Worm (Caenorhabditis elegans) whole organism, late embryonic: ENCODE data around the gene C08F11.17.

Source experiments
- C08G9.2 ChIP-seq: sonication (generic microtip); optimal IDR thresholded peaks from 2 replicates; lab custom pipeline; 2016; ENCODE audit warnings: mild to moderate bottlenecking, missing genetic modification characterization, moderate library complexity, missing compliant biosample characterization
- K09A11.1 ChIP-seq: sonication (generic microtip); optimal IDR thresholded peaks from 2 replicates; lab custom pipeline; 2017; ENCODE audit warnings: antibody characterized with exemption, mild to moderate bottlenecking, missing genetic modification characterization, missing compliant biosample characterization; ENCODE audit not compliant: insufficient read depth
- Y22D7AL.16 ChIP-seq: sonication (generic microtip); optimal IDR thresholded peaks from 2 replicates; lab custom pipeline; 2016; ENCODE audit warnings: missing genetic modification characterization, missing compliant biosample characterization
- ceh-14 ChIP-seq: sonication (generic microtip); optimal IDR thresholded peaks from 2 replicates; lab custom pipeline; 2016; ENCODE audit warnings: missing genotype, missing genetic modification characterization, missing compliant biosample characterization
- ceh-22 ChIP-seq: sonication (generic microtip); optimal IDR thresholded peaks from 2 replicates; lab custom pipeline; 2017; ENCODE audit warnings: missing biosample characterization, missing genetic modification characterization
- ceh-34 ChIP-seq: sonication (generic microtip); optimal IDR thresholded peaks from 2 replicates; lab custom pipeline; 2016; ENCODE audit warnings: mild to moderate bottlenecking, missing genetic modification characterization, missing compliant biosample characterization
- ceh-45 ChIP-seq: fragments of 200-800 bp; sonication (Bioruptor generic); IDR thresholded peaks from 2 replicates; pipeline ENCODE4 v1.3.6; 2022; ENCODE audit warnings: missing genetic modification reagents, missing genetic modification characterization, missing compliant biosample characterization
- dve-1 ChIP-seq: sonication (generic microtip); optimal IDR thresholded peaks from 2 replicates; lab custom pipeline; 2017; ENCODE audit warnings: antibody characterized with exemption, mild to moderate bottlenecking, missing genetic modification characterization, missing compliant biosample characterization
- elt-2 ChIP-seq: sonication (generic microtip); optimal IDR thresholded peaks from 2 replicates; lab custom pipeline; 2016; ENCODE audit warnings: missing genetic modification reagents, missing genetic modification characterization, missing compliant biosample characterization
- elt-4 ChIP-seq: sonication (generic microtip); optimal IDR thresholded peaks from 2 replicates; lab custom pipeline; 2016; ENCODE audit warnings: missing genetic modification characterization, missing compliant biosample characterization
- ets-4 ChIP-seq: sonication (generic microtip); optimal IDR thresholded peaks from 2 replicates; lab custom pipeline; 2016; ENCODE audit warnings: missing genetic modification characterization, missing compliant biosample characterization
- eyg-1 ChIP-seq: sonication (generic microtip); optimal IDR thresholded peaks from 2 replicates; lab custom pipeline; 2016; ENCODE audit warnings: missing genotype, missing genetic modification characterization, missing compliant biosample characterization
- fax-1 ChIP-seq: sonication (generic microtip); optimal IDR thresholded peaks from 2 replicates; lab custom pipeline; 2016; ENCODE audit warnings: missing genotype, missing genetic modification characterization, missing compliant biosample characterization
- hlh-15 ChIP-seq: sonication (generic microtip); optimal IDR thresholded peaks from 2 replicates; lab custom pipeline; 2016; ENCODE audit warnings: missing genetic modification characterization, missing compliant biosample characterization
- lim-6 ChIP-seq: sonication (generic microtip); optimal IDR thresholded peaks from 2 replicates; lab custom pipeline; 2016; ENCODE audit warnings: missing genetic modification characterization, missing compliant biosample characterization
- nfya-1 ChIP-seq: sonication (generic microtip); optimal IDR thresholded peaks from 2 replicates; lab custom pipeline; 2017; ENCODE audit warnings: missing genetic modification characterization, mild to moderate bottlenecking, missing compliant biosample characterization, antibody characterized with exemption, moderate library complexity
- nhr-11 ChIP-seq: fragments of 150-350 bp; optimal IDR thresholded peaks from 2 replicates; lab custom pipeline; 2014; ENCODE audit warnings: missing biosample characterization, missing genetic modification characterization
- npax-4 ChIP-seq: sonication (generic microtip); optimal IDR thresholded peaks from 2 replicates; lab custom pipeline; 2016; ENCODE audit warnings: missing genetic modification characterization, missing compliant biosample characterization
- pat-9 ChIP-seq: fragments of 200-800 bp; sonication (Bioruptor generic); optimal IDR thresholded peaks from 2 replicates; lab custom pipeline; 2018; ENCODE audit warnings: mild to moderate bottlenecking, missing genetic modification characterization, moderate library complexity, missing compliant biosample characterization
- pros-1 ChIP-seq: fragments of 150-350 bp; optimal IDR thresholded peaks from 2 replicates; lab custom pipeline; 2014; ENCODE audit warnings: missing biosample characterization, missing genetic modification reagents, missing genetic modification characterization
- sox-4 ChIP-seq: sonication (generic microtip); optimal IDR thresholded peaks from 2 replicates; lab custom pipeline; 2017; ENCODE audit warnings: mild to moderate bottlenecking, missing genetic modification characterization, inconsistent platforms, missing compliant biosample characterization
- ttx-3 ChIP-seq: sonication (generic microtip); optimal IDR thresholded peaks from 2 replicates; lab custom pipeline; 2016; ENCODE audit warnings: missing genetic modification reagents, missing genetic modification characterization, missing compliant biosample characterization
- unc-3 ChIP-seq, 2 experiments: fragments of 200-800 bp in 1 of 2; sonication (Bioruptor generic) in 1 of 2; sonication (generic microtip) in 1 of 2; conservative IDR thresholded peaks in 1 of 2; optimal IDR thresholded peaks in 1 of 2; 2 replicates each; pipeline versions ENCODE4 v1.3.6 to Lab custom; 2016 to 2022; ENCODE audit warnings: missing compliant biosample characterization in 2 of 2, missing genetic modification characterization in 2 of 2, missing genetic modification reagents in 1 of 2
- unc-55 ChIP-seq: sonication (generic microtip); optimal IDR thresholded peaks from 2 replicates; lab custom pipeline; 2017; ENCODE audit warnings: missing biosample characterization, missing genetic modification reagents, missing genetic modification characterization
- zip-5 ChIP-seq: sonication (generic microtip); optimal IDR thresholded peaks from 2 replicates; lab custom pipeline; 2016; ENCODE audit warnings: missing genetic modification characterization, missing compliant biosample characterization
- ztf-16 ChIP-seq: sonication (generic microtip); optimal IDR thresholded peaks from 2 replicates; lab custom pipeline; 2017; ENCODE audit warnings: missing genetic modification characterization, missing compliant biosample characterization

Gene C08F11.17

ce11 chrIV:13601428-13601827 is 48.7 kb downstream of the C08F11.17 start:
- no peak for TF ChIP-seq elt-4
- TF ChIP-seq ztf-16 (tag; lab: Kevin White, UChicago): no peak
- TF ChIP-seq Y22D7AL.16 (tag; lab: Kevin White, UChicago): no peak
- no peak for TF ChIP-seq nfya-1 (tag; lab: Kevin White, UChicago)
- TF ChIP-seq npax-4 (tag; lab: Kevin White, UChicago): no peak
- no peak for TF ChIP-seq fax-1 (tag; lab: Kevin White, UChicago)
- no peak for TF ChIP-seq ttx-3 (tag; lab: Kevin White, UChicago)
- TF ChIP-seq eyg-1 (tag; lab: Kevin White, UChicago): no peak
- no peak for TF ChIP-seq unc-3 (GFP tag; conservative IDR thresholded peaks at IDR 0.05; lab: Robert Waterston, UW)
- no peak for TF ChIP-seq unc-3 (tag; optimal IDR thresholded peaks at IDR 0.05; lab: Kevin White, UChicago)
- no peak for TF ChIP-seq dve-1
- no peak for TF ChIP-seq elt-2 (tag; lab: Kevin White, UChicago)
- no peak for TF ChIP-seq unc-55 (GFP tag; lab: Kevin White, UChicago)
- no peak for TF ChIP-seq lim-6 (tag; lab: Kevin White, UChicago)
- TF ChIP-seq, all 69 proteins: peak for 0

- TF ChIP-seq ceh-34 (tag; lab: Kevin White, UChicago) (no peak), nfya-1 (tag; lab: Kevin White, UChicago) (no peak), nhr-11 (tag; lab: Kevin White, UChicago) (no peak), sox-4 (tag; lab: Kevin White, UChicago) (no peak), ets-4 (tag; lab: Kevin White, UChicago) (no peak), ceh-14 (tag; lab: Kevin White, UChicago) (no peak), pros-1 (no peak), fax-1 (tag; lab: Kevin White, UChicago) (no peak), unc-3 (GFP tag; conservative IDR thresholded peaks at IDR 0.05; lab: Robert Waterston, UW) (no peak), unc-3 (tag; optimal IDR thresholded peaks at IDR 0.05; lab: Kevin White, UChicago) (no peak), ceh-45 (GFP tag; lab: Robert Waterston, UW) (no peak), K09A11.1 (tag; lab: Kevin White, UChicago) (no peak), ztf-16 (tag; lab: Kevin White, UChicago) (no peak), hlh-15 (tag; lab: Kevin White, UChicago) (no peak), ceh-22 (no peak), eyg-1 (tag; lab: Kevin White, UChicago) (no peak), dve-1 (no peak), pat-9 (tag; lab: Kevin White, UChicago) (no peak), C08G9.2 (tag; lab: Kevin White, UChicago) (no peak), zip-5 (tag; lab: Kevin White, UChicago) (no peak)
Observed at ce11 chrIV:13600643-13601042, 49.5 kb downstream of the C08F11.17 start.
